Fruit fly (Drosophila melanogaster) whole organism, pupa: ENCODE data around the gene CG5861.
A peak's percentile ranks its signal among the peaks of the same experiment; 100 is the strongest.

Experiments
- CG13204 ChIP-seq: fragments of 200-800 bp; sonication (Bioruptor generic); optimal IDR thresholded peaks from 2 replicates; lab custom pipeline; 2018; ENCODE audit warnings: missing biosample characterization, mild to moderate bottlenecking, missing genetic modification characterization, moderate library complexity
- CG14655 ChIP-seq: fragments of 200-800 bp; sonication (Bioruptor generic); optimal IDR thresholded peaks from 3 replicates; lab custom pipeline; 2017; ENCODE audit warnings: mild to moderate bottlenecking, missing biosample characterization, missing genetic modification reagents, missing genetic modification characterization
- CG32121 ChIP-seq: fragments of 200-800 bp; sonication (Bioruptor generic); IDR thresholded peaks from 2 replicates; pipeline ENCODE4 v1.3.6; 2022; ENCODE audit warnings: missing biosample characterization, missing genetic modification characterization
- CG34367 ChIP-seq: fragments of 200-800 bp; sonication (Bioruptor generic); optimal IDR thresholded peaks from 2 replicates; lab custom pipeline; 2018; ENCODE audit warnings: missing biosample characterization, mild to moderate bottlenecking, missing genetic modification characterization
- CG4496 ChIP-seq: fragments of 200-800 bp; sonication (Bioruptor generic); IDR thresholded peaks from 3 replicates; pipeline ENCODE4 v1.3.6; 2022; ENCODE audit warnings: missing biosample characterization, missing genetic modification characterization
- EcR ChIP-seq: fragments of 200-800 bp; sonication (Bioruptor generic); optimal IDR thresholded peaks from 3 replicates; lab custom pipeline; 2019; ENCODE audit warnings: missing biosample characterization, missing genetic modification characterization, mild to moderate bottlenecking, moderate library complexity, missing genetic modification reagents
- Ets98B ChIP-seq: fragments of 200-800 bp; sonication (Bioruptor generic); IDR thresholded peaks from 2 replicates; pipeline ENCODE4 v1.3.6; 2022; ENCODE audit warnings: missing biosample characterization, missing genetic modification characterization
- Pif1B ChIP-seq: fragments of 200-800 bp; sonication (Bioruptor generic); optimal IDR thresholded peaks from 3 replicates; lab custom pipeline; 2016; ENCODE audit warnings: missing biosample characterization, missing genetic modification characterization
- Snoo ChIP-seq: fragments of 200-800 bp; sonication (Bioruptor generic); optimal IDR thresholded peaks from 3 replicates; lab custom pipeline; 2017; ENCODE audit warnings: missing biosample characterization, mild to moderate bottlenecking, missing genetic modification characterization, inconsistent platforms
- gl ChIP-seq: fragments of 200-800 bp; sonication (Bioruptor generic); optimal IDR thresholded peaks from 2 replicates; lab custom pipeline; 2018; ENCODE audit warnings: missing biosample characterization, mild to moderate bottlenecking, missing genetic modification characterization

- TF ChIP-seq CG34367 (no peak), Ets98B (peak; percentile 40), CG32121 (GFP tag; lab: Robert Waterston, UW) (peak; percentile 68), CG4496 (peak; percentile 77; the same call in 2 of the 3 replicates), Pif1B (GFP tag; lab: Kevin White, UChicago) (no peak), CG14655 (GFP tag; lab: Kevin White, UChicago) (no peak), CG13204 (GFP tag; lab: Kevin White, UChicago) (no peak), Snoo (tag; lab: Kevin White, UChicago) (peak; percentile 74), gl (tag; lab: Kevin White, UChicago) (no peak), EcR (no peak)
These were observed 43.1 kb upstream of the CG5861 start for dm6 chr2L:16350160-16350633.
